Worm (Caenorhabditis elegans) whole organism, young adult: ENCODE results near the gene srt-55.

Experiments used
- F57C9.4 ChIP-seq: sonication (generic microtip); optimal IDR thresholded peaks from 2 replicates; lab custom pipeline; 2017; ENCODE audit warnings: mild to moderate bottlenecking, missing genetic modification characterization, missing compliant biosample characterization
- Y79H2A.3 ChIP-seq: fragments of 200-800 bp; sonication (Bioruptor generic); conservative IDR thresholded peaks from 2 replicates; pipeline ENCODE4 v1.3.6; 2022; ENCODE audit warnings: missing genetic modification reagents, missing genetic modification characterization, missing compliant biosample characterization
- atf-7 ChIP-seq: sonication (generic microtip); optimal IDR thresholded peaks from 2 replicates; lab custom pipeline; 2017; ENCODE audit warnings: mild to moderate bottlenecking, missing genetic modification characterization, missing compliant biosample characterization
- ceh-91 ChIP-seq: fragments of 200-800 bp; sonication (Bioruptor generic); IDR thresholded peaks from 2 replicates; pipeline ENCODE4 v1.3.6; 2022; ENCODE audit warnings: missing genetic modification reagents, missing genetic modification characterization, missing compliant biosample characterization
- ekl-4 ChIP-seq: fragments of 200-800 bp; sonication (Bioruptor generic); IDR thresholded peaks from 2 replicates; pipeline ENCODE4 v1.3.6; 2022; ENCODE audit warnings: missing genetic modification reagents, missing genetic modification characterization, missing compliant biosample characterization
- fkh-3 ChIP-seq: sonication (generic microtip); optimal IDR thresholded peaks from 2 replicates; lab custom pipeline; 2016; ENCODE audit warnings: mild to moderate bottlenecking, missing genetic modification characterization, missing compliant biosample characterization
- lin-35 ChIP-seq, 3 experiments: fragments of 150-350 bp in 2 of 3; sonication (generic microtip) in 1 of 3; optimal IDR thresholded peaks; 2 replicates each; lab custom pipeline; 2014 to 2018; ENCODE audit warnings: missing biosample characterization in 3 of 3, missing genetic modification characterization in 3 of 3, missing genetic modification reagents in 3 of 3
- lir-1 ChIP-seq: fragments of 200-800 bp; sonication (Bioruptor generic); conservative IDR thresholded peaks from 2 replicates; pipeline ENCODE4 v1.3.6; 2022; ENCODE audit warnings: missing genetic modification reagents, missing genetic modification characterization, missing compliant biosample characterization
- madf-10 ChIP-seq: sonication (generic microtip); optimal IDR thresholded peaks from 2 replicates; lab custom pipeline; 2016; ENCODE audit warnings: mild to moderate bottlenecking, missing genetic modification characterization, missing compliant biosample characterization
- nfyb-1 ChIP-seq: fragments of 200-800 bp; sonication (Bioruptor generic); IDR thresholded peaks from 2 replicates; pipeline ENCODE4 v1.3.6; 2022; ENCODE audit warnings: missing genetic modification reagents, missing genetic modification characterization, missing compliant biosample characterization
- nhr-90 ChIP-seq: sonication (generic microtip); optimal IDR thresholded peaks from 2 replicates; lab custom pipeline; 2016; ENCODE audit warnings: missing genotype, mild to moderate bottlenecking, missing genetic modification characterization, missing compliant biosample characterization
- unc-62 ChIP-seq: fragments of 150-350 bp; optimal IDR thresholded peaks from 2 replicates; lab custom pipeline; 2014; ENCODE audit warnings: missing biosample characterization, missing genetic modification reagents, missing genetic modification characterization
- ztf-18 ChIP-seq: sonication (generic microtip); optimal IDR thresholded peaks from 2 replicates; lab custom pipeline; 2016; ENCODE audit warnings: missing genotype, mild to moderate bottlenecking, missing genetic modification characterization, missing compliant biosample characterization

DNA sequence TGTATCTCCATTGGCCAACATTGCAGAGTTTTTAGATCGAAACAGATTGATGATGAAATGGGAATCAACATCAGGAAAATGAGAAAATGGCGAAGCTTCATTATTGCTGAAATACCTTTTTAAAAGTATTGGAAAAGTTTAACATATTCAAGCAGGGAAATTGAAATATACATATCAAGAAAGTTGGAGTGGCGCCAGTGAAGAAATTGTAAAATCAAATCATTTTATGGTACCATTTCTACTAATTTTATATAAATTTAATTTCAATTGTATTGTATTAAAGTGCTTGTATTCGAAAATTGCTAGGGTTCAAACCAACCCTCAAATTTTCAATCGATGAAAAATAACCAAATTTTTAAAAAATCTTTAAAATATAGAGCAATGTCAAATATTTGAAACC, at the start of gene srt-55:
- TF ChIP-seq Y79H2A.3 (GFP tag; lab: Robert Waterston, UW) (no peak), unc-62 (GFP tag; lab: Kevin White, UChicago) (no peak), ekl-4 (no peak), madf-10 (no peak), fkh-3 (tag; lab: Kevin White, UChicago) (no peak), lin-35 (GFP tag; optimal IDR thresholded peaks at IDR 0.05; lab: Kevin White, UChicago) (no peak), atf-7 (tag; lab: Kevin White, UChicago) (no peak), nhr-90 (no peak), F57C9.4 (tag; lab: Kevin White, UChicago) (no peak), ztf-18 (no peak), ceh-91 (GFP tag; lab: Robert Waterston, UW) (no peak), lir-1 (GFP tag; lab: Robert Waterston, UW) (no peak), nfyb-1 (GFP tag; lab: Robert Waterston, UW) (no peak)
